Worm (Caenorhabditis elegans): ENCODE measurements around the gene rpoa-1.

- no peak for TF ChIP-seq nhr-12 (tag; optimal IDR thresholded peaks at IDR 0.05)
- TF ChIP-seq elt-3 (tag; optimal IDR thresholded peaks at IDR 0.05): no peak
- no peak for TF ChIP-seq ztf-11 (tag; optimal IDR thresholded peaks at IDR 0.05)
- no peak for TF ChIP-seq ces-1 (GFP tag; optimal IDR thresholded peaks at IDR 0.05)
- no peak for TF ChIP-seq lin-13 (tag; optimal IDR thresholded peaks at IDR 0.05)
- no peak for TF ChIP-seq lin-32 (GFP tag; optimal IDR thresholded peaks at IDR 0.05)
Measured at ce11 chrII:13713239-13713638, 18.6 kb upstream of the rpoa-1 start.
